Worm (Caenorhabditis elegans) whole organism, midembryonic: ENCODE measurements around the gene C16C8.26.

Experiments
- cog-1 ChIP-seq: sonication (generic microtip); optimal IDR thresholded peaks from 2 replicates; lab custom pipeline; 2016; ENCODE audit warnings: missing genetic modification characterization, missing compliant biosample characterization
- flt-1 ChIP-seq: fragments of 200-800 bp; sonication (Bioruptor generic); IDR thresholded peaks from 2 replicates; pipeline ENCODE4 v1.3.6; 2022; ENCODE audit warnings: missing genetic modification characterization, missing compliant biosample characterization
- med-1 ChIP-seq: sonication (generic microtip); optimal IDR thresholded peaks from 2 replicates; lab custom pipeline; 2017; ENCODE audit warnings: missing genetic modification characterization, mild to moderate bottlenecking, missing compliant biosample characterization, antibody characterized with exemption, missing genetic modification reagents; ENCODE audit not compliant: insufficient read depth
- ref-1 ChIP-seq: fragments of 200-800 bp; sonication (Bioruptor generic); conservative IDR thresholded peaks from 2 replicates; pipeline ENCODE4 v1.3.6; 2022; ENCODE audit warnings: missing genetic modification reagents, missing genetic modification characterization, missing compliant biosample characterization
- tab-1 ChIP-seq: fragments of 200-800 bp; sonication (Bioruptor generic); IDR thresholded peaks from 2 replicates; pipeline ENCODE4 v1.3.6; 2022; ENCODE audit warnings: missing genetic modification characterization, missing compliant biosample characterization
- ztf-29 ChIP-seq: fragments of 200-800 bp; sonication (Bioruptor generic); IDR thresholded peaks from 2 replicates; pipeline ENCODE4 v1.3.6; 2022; ENCODE audit warnings: missing genetic modification reagents, missing genetic modification characterization, missing compliant biosample characterization

DNA sequence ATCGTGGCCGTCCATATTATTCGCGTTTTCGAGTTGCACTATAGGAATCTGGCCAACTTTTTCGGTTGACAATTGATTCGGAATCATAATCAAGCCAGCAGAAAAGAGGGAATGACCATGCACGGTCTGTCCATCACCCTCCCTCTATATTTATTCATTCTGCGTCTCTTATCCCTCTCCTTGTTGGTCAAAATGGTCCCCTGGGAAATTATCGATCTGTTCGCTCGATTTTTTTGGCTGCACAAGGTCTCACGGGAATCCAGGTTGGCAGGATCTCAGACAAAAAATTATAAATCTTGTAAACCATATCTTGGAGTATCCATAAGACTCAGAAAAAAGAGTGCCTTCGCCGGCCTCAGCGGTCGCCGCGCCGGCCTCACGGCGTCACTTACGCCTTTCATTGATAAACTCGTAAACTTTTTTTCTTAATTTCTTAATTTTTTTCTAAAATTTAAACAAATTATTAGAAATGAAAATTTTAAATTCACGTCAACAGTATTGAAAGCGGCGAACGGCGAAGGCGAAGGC, 43.7 kb downstream of the C16C8.26 start, which contains the start of the genes F18A12.7 and F18A12.2:
- TF ChIP-seq ztf-29, result no peak
- TF ChIP-seq tab-1, result no peak
- no peak for TF ChIP-seq ref-1
- TF ChIP-seq flt-1 (GFP tag; lab: Robert Waterston, UW), result no peak
- no peak for TF ChIP-seq cog-1 (tag; lab: Kevin White, UChicago)
- no peak for TF ChIP-seq med-1
